Fruit fly (Drosophila melanogaster) whole organism, prepupa: ENCODE measurements around the gene stg.

Experiments
- Blimp-1 ChIP-seq: fragments of 200-800 bp; sonication (Bioruptor generic); optimal IDR thresholded peaks from 3 replicates; lab custom pipeline; 2017; ENCODE audit warnings: missing biosample characterization, missing genetic modification characterization, mild to moderate bottlenecking, moderate library complexity, missing genetic modification reagents
- CG10631 ChIP-seq: fragments of 200-800 bp; sonication (Bioruptor generic); optimal IDR thresholded peaks from 2 replicates; lab custom pipeline; 2016; ENCODE audit warnings: missing biosample characterization, missing genetic modification characterization
- CG10669 ChIP-seq: fragments of 200-800 bp; sonication (Bioruptor generic); optimal IDR thresholded peaks from 3 replicates; lab custom pipeline; 2018; ENCODE audit warnings: missing biosample characterization, mild to moderate bottlenecking, missing genetic modification characterization, moderate library complexity
- CG11294 ChIP-seq: fragments of 200-800 bp; sonication (Bioruptor generic); IDR thresholded peaks from 2 replicates; pipeline ENCODE4 v1.3.6; 2022; ENCODE audit warnings: missing biosample characterization, missing genetic modification characterization
- CG11762 ChIP-seq: fragments of 200-800 bp; sonication (Bioruptor generic); optimal IDR thresholded peaks from 3 replicates; lab custom pipeline; 2016; ENCODE audit warnings: missing biosample characterization, missing genetic modification characterization; ENCODE audit not compliant: insufficient read depth
- CG11902 ChIP-seq: fragments of 200-800 bp; sonication (Bioruptor generic); optimal IDR thresholded peaks from 3 replicates; lab custom pipeline; 2016; ENCODE audit warnings: missing biosample characterization, missing genetic modification characterization
- CG15336 ChIP-seq: fragments of 200-800 bp; sonication (Bioruptor generic); IDR thresholded peaks from 2 replicates; pipeline ENCODE4 v1.3.6; 2022; ENCODE audit warnings: missing biosample characterization, missing genetic modification characterization
- CG1621 ChIP-seq: fragments of 200-800 bp; sonication (Bioruptor generic); optimal IDR thresholded peaks from 3 replicates; lab custom pipeline; 2018; ENCODE audit warnings: missing biosample characterization, mild to moderate bottlenecking, missing genetic modification characterization
- CG16779 ChIP-seq: fragments of 200-800 bp; sonication (Bioruptor generic); optimal IDR thresholded peaks from 3 replicates; lab custom pipeline; 2017; ENCODE audit warnings: missing biosample characterization, mild to moderate bottlenecking, missing genetic modification characterization
- CG31627 ChIP-seq: fragments of 200-800 bp; sonication (Bioruptor generic); optimal IDR thresholded peaks from 3 replicates; lab custom pipeline; 2016; ENCODE audit warnings: missing biosample characterization, missing genetic modification characterization
- CG32006 ChIP-seq: fragments of 200-800 bp; sonication (Bioruptor generic); optimal IDR thresholded peaks from 3 replicates; lab custom pipeline; 2017; ENCODE audit warnings: missing biosample characterization, mild to moderate bottlenecking, missing genetic modification characterization
- CG34406 ChIP-seq: fragments of 200-800 bp; sonication (Bioruptor generic); optimal IDR thresholded peaks from 3 replicates; lab custom pipeline; 2016; ENCODE audit warnings: missing biosample characterization, missing genetic modification characterization
- CG3919 ChIP-seq: fragments of 200-800 bp; sonication (Bioruptor generic); optimal IDR thresholded peaks from 3 replicates; lab custom pipeline; 2016; ENCODE audit warnings: missing biosample characterization, missing genetic modification characterization
- CG6163 ChIP-seq: fragments of 200-800 bp; sonication (Bioruptor generic); IDR thresholded peaks from 3 replicates; pipeline ENCODE4 v1.3.6; 2022; ENCODE audit warnings: missing biosample characterization, missing genetic modification characterization
- CG6276 ChIP-seq: fragments of 200-800 bp; sonication (Bioruptor generic); optimal IDR thresholded peaks from 2 replicates; lab custom pipeline; 2017; ENCODE audit warnings: missing biosample characterization, mild to moderate bottlenecking, missing genetic modification characterization
- CG6792 ChIP-seq: fragments of 200-800 bp; sonication (Bioruptor generic); optimal IDR thresholded peaks from 3 replicates; lab custom pipeline; 2016; ENCODE audit warnings: missing biosample characterization, missing genetic modification characterization
- CG6854 ChIP-seq: fragments of 200-800 bp; sonication (Bioruptor generic); optimal IDR thresholded peaks from 2 replicates; lab custom pipeline; 2017; ENCODE audit warnings: missing biosample characterization, mild to moderate bottlenecking, missing genetic modification characterization
- CG7368 ChIP-seq: fragments of 200-800 bp; sonication (Bioruptor generic); optimal IDR thresholded peaks from 3 replicates; lab custom pipeline; 2016; ENCODE audit warnings: missing biosample characterization, missing genetic modification characterization
- CG8119 ChIP-seq: fragments of 200-800 bp; sonication (Bioruptor generic); IDR thresholded peaks from 3 replicates; pipeline ENCODE4 v1.3.6; 2022; ENCODE audit warnings: missing biosample characterization, missing genetic modification characterization
- CG8319 ChIP-seq: fragments of 200-800 bp; sonication (Bioruptor generic); optimal IDR thresholded peaks from 3 replicates; lab custom pipeline; 2016; ENCODE audit warnings: missing biosample characterization, missing genetic modification characterization
- CG9139 ChIP-seq: fragments of 200-800 bp; sonication (Bioruptor generic); optimal IDR thresholded peaks from 3 replicates; lab custom pipeline; 2017; ENCODE audit warnings: missing biosample characterization, mild to moderate bottlenecking, missing genetic modification characterization
- Eip75B ChIP-seq: fragments of 200-800 bp; sonication (Bioruptor generic); optimal IDR thresholded peaks from 3 replicates; lab custom pipeline; 2016; ENCODE audit warnings: missing biosample characterization, missing genetic modification characterization
- Eip78C ChIP-seq: fragments of 200-800 bp; sonication (Bioruptor generic); peaks from one replicate; lab custom pipeline; 2016; ENCODE audit warnings: missing biosample characterization, missing genetic modification characterization
- Eip93F ChIP-seq: fragments of 200-800 bp; sonication (Bioruptor generic); optimal IDR thresholded peaks from 2 replicates; lab custom pipeline; 2016; ENCODE audit warnings: missing biosample characterization, mild to moderate bottlenecking, missing genetic modification characterization
- Ets21C ChIP-seq: fragments of 200-800 bp; sonication (Bioruptor generic); optimal IDR thresholded peaks from 3 replicates; lab custom pipeline; 2016; ENCODE audit warnings: missing biosample characterization, missing genetic modification characterization
- Ets96B ChIP-seq: fragments of 200-800 bp; optimal IDR thresholded peaks from 2 replicates; lab custom pipeline; 2019; ENCODE audit warnings: missing biosample characterization, mild to moderate bottlenecking, missing genetic modification characterization, moderate library complexity
- Gug ChIP-seq: fragments of 200-800 bp; sonication (Bioruptor generic); IDR thresholded peaks from 2 replicates; pipeline ENCODE4 v1.3.6; 2022; ENCODE audit warnings: missing biosample characterization, missing genetic modification characterization
- Lpt ChIP-seq: fragments of 200-800 bp; sonication (Bioruptor generic); optimal IDR thresholded peaks from 3 replicates; lab custom pipeline; 2016; ENCODE audit warnings: missing biosample characterization, missing genetic modification characterization
- Met ChIP-seq: fragments of 200-800 bp; sonication (Bioruptor generic); optimal IDR thresholded peaks from 3 replicates; lab custom pipeline; 2016; ENCODE audit warnings: missing biosample characterization, missing genetic modification characterization
- OdsH ChIP-seq: fragments of 200-800 bp; sonication (Bioruptor generic); optimal IDR thresholded peaks from 3 replicates; lab custom pipeline; 2016; ENCODE audit warnings: missing biosample characterization, missing genetic modification characterization
- Smox ChIP-seq: fragments of 200-800 bp; sonication (Bioruptor generic); optimal IDR thresholded peaks from 3 replicates; lab custom pipeline; 2016; ENCODE audit warnings: missing biosample characterization, missing genetic modification characterization
- Sox102F ChIP-seq: fragments of 200-800 bp; sonication (Bioruptor generic); optimal IDR thresholded peaks from 2 replicates; lab custom pipeline; 2016; ENCODE audit warnings: missing biosample characterization, mild to moderate bottlenecking, missing genetic modification characterization
- Sox14 ChIP-seq: fragments of 200-800 bp; sonication (Bioruptor generic); optimal IDR thresholded peaks from 3 replicates; lab custom pipeline; 2016; ENCODE audit warnings: missing biosample characterization, missing genetic modification characterization
- Sox15 ChIP-seq: fragments of 200-800 bp; sonication (Bioruptor generic); optimal IDR thresholded peaks from 3 replicates; lab custom pipeline; 2016; ENCODE audit warnings: missing biosample characterization, missing genetic modification characterization
- achi ChIP-seq: fragments of 200-800 bp; sonication (Bioruptor generic); optimal IDR thresholded peaks from 3 replicates; lab custom pipeline; 2016; ENCODE audit warnings: missing biosample characterization, missing genetic modification characterization
- acj6 ChIP-seq: fragments of 200-800 bp; sonication (Bioruptor generic); optimal IDR thresholded peaks from 3 replicates; lab custom pipeline; 2016; ENCODE audit warnings: missing biosample characterization, missing genetic modification characterization
- cyc ChIP-seq: fragments of 200-800 bp; sonication (Bioruptor generic); optimal IDR thresholded peaks from 3 replicates; lab custom pipeline; 2016; ENCODE audit warnings: missing biosample characterization, missing genetic modification characterization
- dsx ChIP-seq: fragments of 200-800 bp; optimal IDR thresholded peaks from 3 replicates; lab custom pipeline; 2019; ENCODE audit warnings: missing biosample characterization, mild to moderate bottlenecking, missing genetic modification characterization, moderate library complexity; ENCODE audit not compliant: poor library complexity, severe bottlenecking
- eg ChIP-seq: fragments of 200-800 bp; sonication (Bioruptor generic); IDR thresholded peaks from 3 replicates; pipeline ENCODE4 v1.3.6; 2022; ENCODE audit warnings: missing biosample characterization, missing genetic modification characterization
- esn ChIP-seq: fragments of 200-800 bp; sonication (Bioruptor generic); optimal IDR thresholded peaks from 2 replicates; lab custom pipeline; 2016; ENCODE audit warnings: missing biosample characterization, mild to moderate bottlenecking, missing genetic modification characterization, moderate library complexity
- fd59A ChIP-seq: fragments of 200-800 bp; sonication (Bioruptor generic); optimal IDR thresholded peaks from 2 replicates; lab custom pipeline; 2017; ENCODE audit warnings: missing biosample characterization, mild to moderate bottlenecking, missing genetic modification characterization, missing genetic modification reagents
- fd85E ChIP-seq: fragments of 200-800 bp; sonication (Bioruptor generic); optimal IDR thresholded peaks from 3 replicates; lab custom pipeline; 2016; ENCODE audit warnings: missing biosample characterization, missing genetic modification characterization
- fkh ChIP-seq: fragments of 200-800 bp; sonication (Bioruptor generic); optimal IDR thresholded peaks from 3 replicates; lab custom pipeline; 2017; ENCODE audit warnings: missing biosample characterization, mild to moderate bottlenecking, missing genetic modification characterization, moderate library complexity
- lz ChIP-seq: fragments of 200-800 bp; sonication (Bioruptor generic); optimal IDR thresholded peaks from 3 replicates; lab custom pipeline; 2016; ENCODE audit warnings: missing biosample characterization, missing genetic modification characterization
- salr ChIP-seq, 2 experiments: fragments of 200-800 bp; sonication (Bioruptor generic); optimal IDR thresholded peaks; 3 replicates each; lab custom pipeline; 2016 to 2018; ENCODE audit warnings: missing biosample characterization in 2 of 2, missing genetic modification characterization in 2 of 2, mild to moderate bottlenecking in 1 of 2
- ss ChIP-seq, 2 experiments: fragments of 200-800 bp; sonication (Bioruptor generic); optimal IDR thresholded peaks; 2 replicates in 1 of 2; 3 replicates in 1 of 2; lab custom pipeline; 2017 to 2018; ENCODE audit warnings: mild to moderate bottlenecking in 2 of 2, missing biosample characterization in 2 of 2, missing genetic modification characterization in 2 of 2, moderate library complexity in 1 of 2
- svp ChIP-seq: fragments of 200-800 bp; sonication (Bioruptor generic); peaks from one replicate; lab custom pipeline; 2016; ENCODE audit warnings: missing biosample characterization, missing genetic modification characterization
- topi ChIP-seq: fragments of 200-800 bp; sonication (Bioruptor generic); optimal IDR thresholded peaks from 3 replicates; lab custom pipeline; 2016; ENCODE audit warnings: missing biosample characterization, missing genetic modification characterization

stg gene

dm6 chr3R:29291932-29292331, 36.3 kb upstream of the stg start:
- TF ChIP-seq Lpt (GFP tag; lab: Kevin White, UChicago) (no peak), Gug (no peak), svp (peak; percentile 50), Eip75B (GFP tag; lab: Kevin White, UChicago) (no peak)

dm6 chr3R:29290588-29291530, 35.3 kb upstream of the stg start:
- peak; percentile 72 for TF ChIP-seq topi
- TF ChIP-seq achi (GFP tag; lab: Kevin White, UChicago): peak; percentile 64
- peak; percentile 50 for TF ChIP-seq cyc (GFP tag; lab: Kevin White, UChicago)
- peak; percentile 17 to 29 for TF ChIP-seq ss (GFP tag; optimal IDR thresholded peaks at IDR 0.05; lab: Kevin White, UChicago)
- TF ChIP-seq CG11902: no peak
- TF ChIP-seq fd85E: peak; percentile 19
- peak; percentile 25 for TF ChIP-seq lz (GFP tag; lab: Kevin White, UChicago)
- peak; percentile 74 for TF ChIP-seq Ets96B (tag; lab: Kevin White, UChicago)
- TF ChIP-seq Sox15: no peak
- TF ChIP-seq CG1621: peak; percentile 34
- TF ChIP-seq Blimp-1 (GFP tag; lab: Kevin White, UChicago): no peak
- peak; percentile 20 for TF ChIP-seq Lpt (GFP tag; lab: Kevin White, UChicago)
- no peak for TF ChIP-seq fkh (GFP tag; lab: Kevin White, UChicago)
- peak; percentile 53 for TF ChIP-seq CG3919 (GFP tag; lab: Kevin White, UChicago)
- peak; percentile 16 for TF ChIP-seq CG6792
- TF ChIP-seq OdsH: peak; percentile 16
- TF ChIP-seq Eip93F: no peak
- TF ChIP-seq salr (GFP tag; optimal IDR thresholded peaks at IDR 0.05; lab: Kevin White, UChicago): no peak
- peak; percentile 66 for TF ChIP-seq CG10669
- peak; percentile 43 for TF ChIP-seq CG32006 (GFP tag; lab: Kevin White, UChicago)
- TF ChIP-seq CG6276 (GFP tag; lab: Kevin White, UChicago): peak; percentile 23
- peak; percentile 27 for TF ChIP-seq acj6 (GFP tag; lab: Kevin White, UChicago)
- peak; percentile 15 for TF ChIP-seq dsx (GFP tag; lab: Kevin White, UChicago)
- TF ChIP-seq CG31627 (GFP tag; lab: Kevin White, UChicago): no peak
- no peak for TF ChIP-seq Sox102F
- TF ChIP-seq CG10631 (GFP tag; lab: Kevin White, UChicago): peak; percentile 61
- peak; percentile 86 for TF ChIP-seq eg (GFP tag; lab: Robert Waterston, UW)
- peak; percentile 36 for TF ChIP-seq Eip78C (GFP tag; lab: Kevin White, UChicago)
- TF ChIP-seq CG8319 (GFP tag; lab: Kevin White, UChicago): peak; percentile 27
- TF ChIP-seq CG6854 (GFP tag; lab: Kevin White, UChicago): no peak
- peak; percentile 25 for TF ChIP-seq Sox14 (GFP tag; lab: Kevin White, UChicago)
- no peak for TF ChIP-seq Ets21C (GFP tag; lab: Kevin White, UChicago)
- no peak for TF ChIP-seq fd59A (GFP tag; lab: Kevin White, UChicago)
- no peak for TF ChIP-seq CG16779 (tag; lab: Kevin White, UChicago)
- TF ChIP-seq CG8119 (GFP tag; lab: Robert Waterston, UW): 0 out of 3 replicates have a peak, but pooled peaks have one; percentile 28
- TF ChIP-seq esn: peak; percentile 64
- TF ChIP-seq CG6163 (GFP tag; lab: Robert Waterston, UW): peak; percentile 87
- TF ChIP-seq CG9139: no peak
- peak; percentile 26; the same call in 1 of the 2 replicates for TF ChIP-seq CG11294 (GFP tag; lab: Robert Waterston, UW)
- TF ChIP-seq CG34406: peak; percentile 15
- TF ChIP-seq CG7368 (GFP tag; lab: Kevin White, UChicago): peak; percentile 0
- TF ChIP-seq Smox (GFP tag; lab: Kevin White, UChicago): no peak
- 0 out of 2 replicates have a peak, but pooled peaks have one; percentile 31 for TF ChIP-seq CG15336
- peak; percentile 22 for TF ChIP-seq Met (GFP tag; lab: Kevin White, UChicago)
- TF ChIP-seq CG11762 (GFP tag; lab: Kevin White, UChicago): peak; percentile 23
